Worm (Caenorhabditis elegans): ENCODE measurements around the gene H12C20.7.

- TF ChIP-seq F49E8.2 (tag; optimal IDR thresholded peaks at IDR 0.05; ENCODE audit: insufficient read depth) (no peak), lin-35 (GFP tag; optimal IDR thresholded peaks at IDR 0.05) (no peak), F37B4.10 (GFP tag; IDR thresholded peaks at IDR 0.05) (no peak), B0035.1 (tag; optimal IDR thresholded peaks at IDR 0.05) (no peak), ama-1 (optimal IDR thresholded peaks at IDR 0.05) (no peak), ama-1 (GFP tag; optimal IDR thresholded peaks at IDR 0.05) (no peak), lin-54 (GFP tag; optimal IDR thresholded peaks at IDR 0.05) (no peak), rec-8 (tag; optimal IDR thresholded peaks at IDR 0.05) (no peak), lag-1 (GFP tag; IDR thresholded peaks at IDR 0.05) (no peak), sea-2 (GFP tag; IDR thresholded peaks at IDR 0.05) (no peak)
Measured at ce11 chrV:11527531-11527930, 45.3 kb downstream of the H12C20.7 start, which contains the start of gene ccch-1.
